Worm (Caenorhabditis elegans) whole organism, L1 larva: ENCODE measurements around the gene gmn-1.

Experiments
- C04F5.9 ChIP-seq: sonication (generic microtip); optimal IDR thresholded peaks from 2 replicates; lab custom pipeline; 2016; ENCODE audit warnings: missing genetic modification characterization, missing compliant biosample characterization
- C16A3.4 ChIP-seq: fragments of 150-350 bp; optimal IDR thresholded peaks from 2 replicates; lab custom pipeline; 2014; ENCODE audit warnings: missing biosample characterization, missing genetic modification characterization
- F16B12.6 ChIP-seq: fragments of 150-350 bp; optimal IDR thresholded peaks from 2 replicates; lab custom pipeline; 2014; ENCODE audit warnings: missing biosample characterization, missing genetic modification characterization
- Y116A8C.19 ChIP-seq: sonication (generic microtip); optimal IDR thresholded peaks from 2 replicates; lab custom pipeline; 2016; ENCODE audit warnings: missing compliant biosample characterization, missing genetic modification characterization, borderline replicate concordance
- aha-1 ChIP-seq: fragments of 150-350 bp; optimal IDR thresholded peaks from 2 replicates; lab custom pipeline; 2014; ENCODE audit warnings: missing biosample characterization, missing genetic modification characterization
- alr-1 ChIP-seq: fragments of 200-800 bp; sonication (Bioruptor generic); optimal IDR thresholded peaks from 2 replicates; lab custom pipeline; 2018; ENCODE audit warnings: borderline replicate concordance, mild to moderate bottlenecking, missing genetic modification characterization, missing compliant biosample characterization
- blmp-1 ChIP-seq: fragments of 150-350 bp; optimal IDR thresholded peaks from 2 replicates; lab custom pipeline; 2014; ENCODE audit warnings: missing biosample characterization, missing genetic modification characterization
- ceh-88 ChIP-seq: fragments of 200-800 bp; sonication (Bioruptor generic); IDR thresholded peaks from 2 replicates; pipeline ENCODE4 v1.3.6; 2022; ENCODE audit warnings: missing genetic modification characterization, missing compliant biosample characterization
- ceh-90 ChIP-seq: sonication (generic microtip); optimal IDR thresholded peaks from 2 replicates; lab custom pipeline; 2016; ENCODE audit warnings: missing genetic modification characterization, missing compliant biosample characterization
- dpl-1 ChIP-seq, 3 experiments: fragments of 150-350 bp in 2 of 3; sonication (generic microtip) in 1 of 3; optimal IDR thresholded peaks; 2 replicates each; lab custom pipeline; 2014 to 2017; ENCODE audit warnings: missing biosample characterization in 3 of 3, missing genetic modification characterization in 3 of 3, missing genetic modification reagents in 3 of 3
- dsc-1 ChIP-seq: sonication (generic microtip); optimal IDR thresholded peaks from 2 replicates; lab custom pipeline; 2016; ENCODE audit warnings: mild to moderate bottlenecking, missing genetic modification characterization, missing compliant biosample characterization
- efl-1 ChIP-seq, 4 experiments: fragments of 150-350 bp; optimal IDR thresholded peaks in 3 of 4; peaks in 1 of 4; 1 replicate in 1 of 4; 2 replicates in 3 of 4; lab custom pipeline; 2014; ENCODE audit warnings: missing biosample characterization in 2 of 4, missing genetic modification characterization in 2 of 4, missing genetic modification reagents in 2 of 4
- efl-3 ChIP-seq: fragments of 200-800 bp; sonication (Bioruptor generic); optimal IDR thresholded peaks from 2 replicates; lab custom pipeline; 2018; ENCODE audit warnings: mild to moderate bottlenecking, missing genetic modification characterization, missing compliant biosample characterization
- egl-13 ChIP-seq: sonication (generic microtip); optimal IDR thresholded peaks from 2 replicates; lab custom pipeline; 2016; ENCODE audit warnings: missing genotype, missing genetic modification reagents, missing genetic modification characterization, missing compliant biosample characterization
- elt-3 ChIP-seq, 6 experiments: fragments of 150-350 bp in 1 of 6; sonication (generic microtip); optimal IDR thresholded peaks; 2 replicates each; lab custom pipeline; 2017 to 2018; ENCODE audit warnings: missing biosample characterization in 6 of 6, missing genetic modification characterization in 6 of 6, inconsistent platforms in 1 of 6
- ets-5 ChIP-seq: fragments of 200-800 bp; sonication (Bioruptor generic); IDR thresholded peaks from 2 replicates; pipeline ENCODE4 v1.3.6; 2022; ENCODE audit warnings: missing genetic modification characterization, missing compliant biosample characterization
- fkh-10 ChIP-seq: sonication (generic microtip); optimal IDR thresholded peaks from 2 replicates; lab custom pipeline; 2017; ENCODE audit warnings: missing biosample characterization, missing genetic modification reagents, missing genetic modification characterization
- fkh-4 ChIP-seq: sonication (generic microtip); optimal IDR thresholded peaks from 2 replicates; lab custom pipeline; 2016; ENCODE audit warnings: missing compliant biosample characterization, missing genetic modification characterization, borderline replicate concordance
- fos-1 ChIP-seq: fragments of 150-350 bp; optimal IDR thresholded peaks from 2 replicates; lab custom pipeline; 2014; ENCODE audit warnings: missing biosample characterization, missing genetic modification characterization
- hlh-17 ChIP-seq: fragments of 200-800 bp; sonication (Bioruptor generic); optimal IDR thresholded peaks from 2 replicates; lab custom pipeline; 2018; ENCODE audit warnings: missing genetic modification characterization, mild to moderate bottlenecking, missing compliant biosample characterization, moderate library complexity, borderline replicate concordance
- irx-1 ChIP-seq: sonication (generic microtip); optimal IDR thresholded peaks from 2 replicates; lab custom pipeline; 2016; ENCODE audit warnings: missing genetic modification characterization, missing compliant biosample characterization
- isw-1 ChIP-seq: fragments of 200-800 bp; sonication (Bioruptor generic); IDR thresholded peaks from 2 replicates; pipeline ENCODE4 v1.3.6; 2022; ENCODE audit warnings: missing genetic modification characterization, missing compliant biosample characterization
- jun-1 ChIP-seq: fragments of 150-350 bp; optimal IDR thresholded peaks from 2 replicates; lab custom pipeline; 2014; ENCODE audit warnings: missing biosample characterization, missing genetic modification reagents, missing genetic modification characterization
- lin-14 ChIP-seq: fragments of 200-800 bp; sonication (Bioruptor generic); optimal IDR thresholded peaks from 2 replicates; lab custom pipeline; 2018; ENCODE audit warnings: mild to moderate bottlenecking, missing genetic modification characterization, moderate library complexity, missing compliant biosample characterization
- lin-15B ChIP-seq: fragments of 150-350 bp; sonication (generic microtip); optimal IDR thresholded peaks from 3 replicates; lab custom pipeline; 2014; ENCODE audit warnings: missing biosample characterization, missing genetic modification characterization
- lin-39 ChIP-seq: fragments of 150-350 bp; optimal IDR thresholded peaks from 2 replicates; lab custom pipeline; 2014; ENCODE audit warnings: missing biosample characterization, missing genetic modification reagents, missing genetic modification characterization
- lir-3 ChIP-seq: sonication (generic microtip); optimal IDR thresholded peaks from 2 replicates; lab custom pipeline; 2016; ENCODE audit warnings: mild to moderate bottlenecking, missing genetic modification characterization, moderate library complexity, missing compliant biosample characterization; ENCODE audit not compliant: poor library complexity
- lsy-2 ChIP-seq, 2 experiments: fragments of 150-350 bp; optimal IDR thresholded peaks; 2 replicates each; lab custom pipeline; 2014; ENCODE audit warnings: missing biosample characterization in 2 of 2, missing genetic modification characterization in 2 of 2
- mab-9 ChIP-seq: fragments of 200-800 bp; sonication (Bioruptor generic); IDR thresholded peaks from 2 replicates; pipeline ENCODE4 v1.3.6; 2022; ENCODE audit warnings: missing genetic modification reagents, missing genetic modification characterization, missing compliant biosample characterization
- mdl-1 ChIP-seq, 2 experiments: fragments of 150-350 bp; optimal IDR thresholded peaks; 2 replicates each; lab custom pipeline; 2014 to 2017; ENCODE audit warnings: missing biosample characterization in 2 of 2, missing genetic modification characterization in 2 of 2, inconsistent platforms in 1 of 2
- mef-2 ChIP-seq: fragments of 150-350 bp; optimal IDR thresholded peaks from 2 replicates; lab custom pipeline; 2014; ENCODE audit warnings: missing biosample characterization, missing genetic modification characterization
- mep-1 ChIP-seq: fragments of 150-350 bp; optimal IDR thresholded peaks from 2 replicates; lab custom pipeline; 2014; ENCODE audit warnings: missing biosample characterization, missing genetic modification characterization
- nhr-11 ChIP-seq: fragments of 150-350 bp; optimal IDR thresholded peaks from 2 replicates; lab custom pipeline; 2014; ENCODE audit warnings: missing biosample characterization, missing genetic modification characterization
- nhr-12 ChIP-seq: sonication (generic microtip); optimal IDR thresholded peaks from 2 replicates; lab custom pipeline; 2017; ENCODE audit warnings: missing biosample characterization, missing genetic modification characterization
- nhr-19 ChIP-seq: fragments of 200-800 bp; sonication (Bioruptor generic); conservative IDR thresholded peaks from 2 replicates; pipeline ENCODE4 v1.3.6; 2022; ENCODE audit warnings: missing genetic modification characterization, missing compliant biosample characterization
- nhr-237 ChIP-seq: fragments of 150-350 bp; optimal IDR thresholded peaks from 2 replicates; lab custom pipeline; 2014; ENCODE audit warnings: missing biosample characterization, missing genetic modification characterization
- nhr-47 ChIP-seq: sonication (generic microtip); optimal IDR thresholded peaks from 2 replicates; lab custom pipeline; 2016; ENCODE audit warnings: mild to moderate bottlenecking, missing genetic modification characterization, moderate library complexity, missing compliant biosample characterization
- nhr-71 ChIP-seq: sonication (generic microtip); optimal IDR thresholded peaks from 2 replicates; lab custom pipeline; 2016; ENCODE audit warnings: mild to moderate bottlenecking, missing genetic modification characterization, moderate library complexity, missing compliant biosample characterization
- nhr-76 ChIP-seq: sonication (generic microtip); optimal IDR thresholded peaks from 2 replicates; lab custom pipeline; 2017; ENCODE audit warnings: missing biosample characterization, missing genetic modification characterization
- nhr-77 ChIP-seq: fragments of 150-350 bp; optimal IDR thresholded peaks from 2 replicates; lab custom pipeline; 2014; ENCODE audit warnings: missing biosample characterization, missing genetic modification characterization
- nhr-84 ChIP-seq: sonication (generic microtip); optimal IDR thresholded peaks from 2 replicates; lab custom pipeline; 2017; ENCODE audit warnings: missing biosample characterization, missing genetic modification characterization
- nhr-85 ChIP-seq: sonication (generic microtip); peaks from one replicate; lab custom pipeline; 2016; ENCODE audit warnings: missing genetic modification characterization, inconsistent platforms, missing compliant biosample characterization
- nhr-90 ChIP-seq: sonication (generic microtip); optimal IDR thresholded peaks from 2 replicates; lab custom pipeline; 2016; ENCODE audit warnings: mild to moderate bottlenecking, missing genetic modification characterization, missing compliant biosample characterization; ENCODE audit not compliant: poor library complexity
- pqm-1 ChIP-seq: sonication (generic microtip); optimal IDR thresholded peaks from 3 replicates; lab custom pipeline; 2017; ENCODE audit warnings: missing biosample characterization, missing genetic modification characterization
- rnt-1 ChIP-seq: sonication (generic microtip); optimal IDR thresholded peaks from 2 replicates; lab custom pipeline; 2016; ENCODE audit warnings: mild to moderate bottlenecking, missing genetic modification characterization, moderate library complexity, missing compliant biosample characterization
- skn-1 ChIP-seq: fragments of 150-350 bp; optimal IDR thresholded peaks from 2 replicates; lab custom pipeline; 2014; ENCODE audit warnings: missing biosample characterization, missing genetic modification characterization
- sptf-1 ChIP-seq: fragments of 150-350 bp; optimal IDR thresholded peaks from 2 replicates; lab custom pipeline; 2014; ENCODE audit warnings: missing biosample characterization, missing genetic modification characterization
- swsn-7 ChIP-seq: sonication (generic microtip); optimal IDR thresholded peaks from 2 replicates; lab custom pipeline; 2016; ENCODE audit warnings: missing genetic modification characterization, missing compliant biosample characterization
- tbx-2 ChIP-seq: sonication (generic microtip); optimal IDR thresholded peaks from 2 replicates; lab custom pipeline; 2016; ENCODE audit warnings: missing genetic modification characterization, missing compliant biosample characterization
- tlp-1 ChIP-seq: fragments of 150-350 bp; optimal IDR thresholded peaks from 2 replicates; lab custom pipeline; 2014; ENCODE audit warnings: missing biosample characterization, missing genetic modification characterization
- unc-62 ChIP-seq: fragments of 150-350 bp; optimal IDR thresholded peaks from 2 replicates; lab custom pipeline; 2014; ENCODE audit warnings: missing biosample characterization, missing genetic modification reagents, missing genetic modification characterization
- xbp-1 ChIP-seq: sonication (generic microtip); optimal IDR thresholded peaks from 2 replicates; lab custom pipeline; 2016; ENCODE audit warnings: missing genetic modification characterization, missing compliant biosample characterization
- zag-1 ChIP-seq: fragments of 150-350 bp; optimal IDR thresholded peaks from 2 replicates; lab custom pipeline; 2014; ENCODE audit warnings: missing biosample characterization, missing genetic modification characterization
- ztf-11 ChIP-seq, 2 experiments: sonication (generic microtip); optimal IDR thresholded peaks; 2 replicates each; lab custom pipeline; 2016 to 2017; ENCODE audit warnings: missing genetic modification characterization in 2 of 2, missing biosample characterization in 1 of 2, missing compliant biosample characterization in 1 of 2

Gene gmn-1

ce11 chrIII:12178121-12178520 lies 47.0 kb downstream of the gmn-1 start (continued):
- TF ChIP-seq tbx-2 (tag; lab: Kevin White, UChicago) (peak; percentile 5), pqm-1 (no peak), nhr-12 (tag; lab: Kevin White, UChicago) (no peak), elt-3 (tag; optimal IDR thresholded peaks at IDR 0.05; lab: Kevin White, UChicago) (no peak), lin-14 (GFP tag; lab: Kevin White, UChicago) (peak; percentile 84), zag-1 (no peak), ztf-11 (tag; optimal IDR thresholded peaks at IDR 0.05; lab: Kevin White, UChicago) (no peak), mdl-1 (tag; optimal IDR thresholded peaks at IDR 0.05; lab: Kevin White, UChicago) (peak in 1 of 2 experiments; percentile 3), C04F5.9 (tag; lab: Kevin White, UChicago) (no peak), efl-1 (optimal IDR thresholded peaks at IDR 0.05; lab: Kevin White, UChicago) (peak in 1 of 2 experiments; percentile 34), efl-1 (GFP tag; optimal IDR thresholded peaks at IDR 0.05 in 1 of 2; lab: Kevin White, UChicago) (peak in 1 of 2 experiments; percentile 86), alr-1 (tag; lab: Kevin White, UChicago) (no peak), fkh-4 (tag; lab: Kevin White, UChicago) (no peak), lsy-2 (tag; optimal IDR thresholded peaks at IDR 0.05; lab: Kevin White, UChicago) (no peak), jun-1 (tag; lab: Kevin White, UChicago) (no peak), swsn-7 (tag; lab: Kevin White, UChicago) (peak; percentile 15), nhr-77 (tag; lab: Kevin White, UChicago) (peak; percentile 52), mep-1 (tag; lab: Kevin White, UChicago) (peak; percentile 51), C16A3.4 (no peak), aha-1 (tag; lab: Kevin White, UChicago) (no peak), egl-13 (tag; lab: Kevin White, UChicago) (no peak), skn-1 (tag; lab: Kevin White, UChicago) (no peak), irx-1 (tag; lab: Kevin White, UChicago) (no peak), nhr-237 (tag; lab: Kevin White, UChicago) (no peak), fkh-10 (no peak), nhr-71 (tag; lab: Kevin White, UChicago) (no peak), hlh-17 (GFP tag; lab: Kevin White, UChicago) (no peak), ets-5 (GFP tag; lab: Robert Waterston, UW) (no peak), nhr-85 (peak; percentile 84), fos-1 (tag; lab: Kevin White, UChicago) (no peak), tlp-1 (tag; lab: Kevin White, UChicago) (no peak), mef-2 (tag; lab: Kevin White, UChicago) (no peak), dsc-1 (tag; lab: Kevin White, UChicago) (no peak), blmp-1 (tag; lab: Kevin White, UChicago) (peak; percentile 88), F16B12.6 (tag; lab: Kevin White, UChicago) (no peak), nhr-90 (peak; percentile 21), efl-3 (GFP tag; lab: Kevin White, UChicago) (no peak), mab-9 (no peak), lir-3 (tag; lab: Kevin White, UChicago) (no peak), unc-62 (GFP tag; lab: Kevin White, UChicago) (no peak), dpl-1 (GFP tag; optimal IDR thresholded peaks at IDR 0.05; lab: Kevin White, UChicago) (no peak), rnt-1 (tag; lab: Kevin White, UChicago) (no peak), nhr-47 (tag; lab: Kevin White, UChicago) (no peak), nhr-76 (no peak), isw-1 (GFP tag; lab: Robert Waterston, UW) (no peak), Y116A8C.19 (no peak), xbp-1 (tag; lab: Kevin White, UChicago) (no peak), nhr-11 (no peak), nhr-84 (no peak), sptf-1 (tag; lab: Kevin White, UChicago) (no peak), ceh-90 (tag; lab: Kevin White, UChicago) (no peak), lin-15B (tag; lab: Kevin White, UChicago) (no peak), lin-39 (tag; lab: Kevin White, UChicago) (no peak), ceh-88 (GFP tag; lab: Robert Waterston, UW) (no peak), nhr-19 (GFP tag; lab: Robert Waterston, UW) (peak; percentile 33)
